Fruit fly (Drosophila melanogaster) whole organism, embryonic: ENCODE measurements around the gene CG7458.

Source experiments
- Blimp-1 ChIP-seq: fragments of 200-800 bp; sonication (Bioruptor generic); optimal IDR thresholded peaks from 3 replicates; lab custom pipeline; 2018; ENCODE audit warnings: missing biosample characterization, missing genetic modification characterization, mild to moderate bottlenecking, moderate library complexity, missing genetic modification reagents
- CG10209 ChIP-seq: fragments of 200-800 bp; sonication (Bioruptor generic); optimal IDR thresholded peaks from 3 replicates; lab custom pipeline; 2017; ENCODE audit warnings: missing biosample characterization, mild to moderate bottlenecking, missing genetic modification characterization, missing genetic modification reagents
- CG11247 ChIP-seq: fragments of 200-800 bp; sonication (Bioruptor generic); IDR thresholded peaks from 2 replicates; pipeline ENCODE4 v1.3.6; 2022; ENCODE audit warnings: missing biosample characterization, missing genetic modification characterization
- CG12071 ChIP-seq: fragments of 200-800 bp; sonication (Bioruptor generic); optimal IDR thresholded peaks from 3 replicates; lab custom pipeline; 2018; ENCODE audit warnings: missing biosample characterization, mild to moderate bottlenecking, missing genetic modification characterization
- CG12155 ChIP-seq: fragments of 200-800 bp; sonication (Bioruptor generic); optimal IDR thresholded peaks from 3 replicates; lab custom pipeline; 2016; ENCODE audit warnings: missing biosample characterization, missing genetic modification characterization
- CG12769 ChIP-seq: fragments of 200-800 bp; sonication (Bioruptor generic); optimal IDR thresholded peaks from 2 replicates; lab custom pipeline; 2019; ENCODE audit warnings: missing biosample characterization, mild to moderate bottlenecking, missing genetic modification characterization, moderate library complexity
- CG12942 ChIP-seq: fragments of 200-800 bp; sonication (Bioruptor generic); optimal IDR thresholded peaks from 3 replicates; lab custom pipeline; 2016; ENCODE audit warnings: missing biosample characterization, missing genetic modification characterization
- CG13775 ChIP-seq: fragments of 200-800 bp; sonication (Bioruptor generic); optimal IDR thresholded peaks from 3 replicates; lab custom pipeline; 2017; ENCODE audit warnings: missing biosample characterization, mild to moderate bottlenecking, missing genetic modification characterization
- CG14441 ChIP-seq: fragments of 200-800 bp; sonication (Bioruptor generic); IDR thresholded peaks from 2 replicates; pipeline ENCODE4 v1.3.6; 2022; ENCODE audit warnings: missing biosample characterization, missing genetic modification characterization
- CG15269 ChIP-seq: fragments of 200-800 bp; sonication (Bioruptor generic); optimal IDR thresholded peaks from 2 replicates; lab custom pipeline; 2018; ENCODE audit warnings: missing biosample characterization, mild to moderate bottlenecking, missing genetic modification characterization, moderate library complexity
- CG16815 ChIP-seq: fragments of 200-800 bp; sonication (Bioruptor generic); optimal IDR thresholded peaks from 3 replicates; lab custom pipeline; 2017; ENCODE audit warnings: missing biosample characterization, mild to moderate bottlenecking, missing genetic modification characterization
- CG18619 ChIP-seq: fragments of 200-800 bp; sonication (Bioruptor generic); optimal IDR thresholded peaks from 3 replicates; lab custom pipeline; 2017; ENCODE audit warnings: missing biosample characterization, mild to moderate bottlenecking, missing genetic modification characterization
- CG2120 ChIP-seq: fragments of 200-800 bp; sonication (Bioruptor generic); optimal IDR thresholded peaks from 3 replicates; lab custom pipeline; 2016; ENCODE audit warnings: missing biosample characterization, missing genetic modification characterization
- CG31224 ChIP-seq: fragments of 200-800 bp; sonication (Bioruptor generic); IDR thresholded peaks from 2 replicates; pipeline ENCODE4 v1.3.6; 2022; ENCODE audit warnings: missing biosample characterization, missing genetic modification characterization
- CG31388 ChIP-seq: fragments of 200-800 bp; sonication (Bioruptor generic); optimal IDR thresholded peaks from 2 replicates; lab custom pipeline; 2016; ENCODE audit warnings: missing biosample characterization, missing genetic modification characterization
- CG3838 ChIP-seq: fragments of 200-800 bp; sonication (Bioruptor generic); optimal IDR thresholded peaks from 3 replicates; lab custom pipeline; 2016; ENCODE audit warnings: missing biosample characterization, missing genetic modification characterization
- CG3995 ChIP-seq: fragments of 200-800 bp; sonication (Bioruptor generic); optimal IDR thresholded peaks from 3 replicates; lab custom pipeline; 2016; ENCODE audit warnings: missing biosample characterization, missing genetic modification characterization
- CG6791 ChIP-seq: fragments of 200-800 bp; sonication (Bioruptor generic); IDR thresholded peaks from 3 replicates; pipeline ENCODE4 v1.3.6; 2022; ENCODE audit warnings: missing biosample characterization, missing genetic modification characterization; ENCODE audit not compliant: partially characterized antibody
- CG8765 ChIP-seq: fragments of 200-800 bp; sonication (Bioruptor generic); IDR thresholded peaks from 2 replicates; pipeline ENCODE4 v1.3.6; 2022; ENCODE audit warnings: missing biosample characterization, missing genetic modification characterization
- CG9437 ChIP-seq: fragments of 200-800 bp; sonication (Bioruptor generic); optimal IDR thresholded peaks from 2 replicates; lab custom pipeline; 2018; ENCODE audit warnings: missing biosample characterization, mild to moderate bottlenecking, missing genetic modification characterization
- CG9817 ChIP-seq: fragments of 200-800 bp; sonication (Bioruptor generic); optimal IDR thresholded peaks from 2 replicates; lab custom pipeline; 2018; ENCODE audit warnings: missing biosample characterization, mild to moderate bottlenecking, missing genetic modification characterization, moderate library complexity
- CoRest ChIP-seq: fragments of 200-800 bp; sonication (Bioruptor generic); optimal IDR thresholded peaks from 3 replicates; lab custom pipeline; 2018; ENCODE audit warnings: missing biosample characterization, mild to moderate bottlenecking, missing genetic modification characterization, moderate library complexity
- D19B ChIP-seq: fragments of 200-800 bp; sonication (Bioruptor generic); optimal IDR thresholded peaks from 2 replicates; lab custom pipeline; 2017; ENCODE audit warnings: missing biosample characterization, mild to moderate bottlenecking, missing genetic modification characterization
- Doc2 ChIP-seq: fragments of 200-800 bp; sonication (Bioruptor generic); IDR thresholded peaks from 2 replicates; pipeline ENCODE4 v1.3.6; 2022; ENCODE audit warnings: missing biosample characterization, missing genetic modification characterization
- HHEX ChIP-seq: fragments of 200-800 bp; sonication (Bioruptor generic); optimal IDR thresholded peaks from 3 replicates; lab custom pipeline; 2017; ENCODE audit warnings: missing biosample characterization, mild to moderate bottlenecking, missing genetic modification characterization, missing genetic modification reagents
- MBD-R2 ChIP-seq: fragments of 200-800 bp; sonication (Bioruptor generic); IDR thresholded peaks from 2 replicates; pipeline ENCODE4 v1.3.6; 2022; ENCODE audit warnings: missing biosample characterization, missing genetic modification characterization
- NC2β ChIP-seq: fragments of 200-800 bp; sonication (Bioruptor generic); optimal IDR thresholded peaks from 2 replicates; lab custom pipeline; 2016; ENCODE audit warnings: missing biosample characterization, missing genetic modification characterization
- Nf-YB ChIP-seq: fragments of 200-800 bp; sonication (Bioruptor generic); optimal IDR thresholded peaks from 3 replicates; lab custom pipeline; 2019; ENCODE audit warnings: missing biosample characterization, mild to moderate bottlenecking, missing genetic modification characterization, moderate library complexity
- Nf-YC ChIP-seq: fragments of 200-800 bp; optimal IDR thresholded peaks from 3 replicates; lab custom pipeline; 2019; ENCODE audit warnings: missing biosample characterization, mild to moderate bottlenecking, missing genetic modification characterization, moderate library complexity
- Trl ChIP-seq, 3 experiments: fragments of >200 bp in 2 of 3; fragments of 200-800 bp in 1 of 3; sonication (Bioruptor generic) in 1 of 3; optimal IDR thresholded peaks; 2 replicates in 1 of 3; 3 replicates in 2 of 3; lab custom pipeline; 2016 to 2017; ENCODE audit warnings: missing biosample characterization in 1 of 3, missing genetic modification characterization in 1 of 3
- bcd ChIP-seq: fragments of 200-800 bp; sonication (Bioruptor generic); optimal IDR thresholded peaks from 2 replicates; lab custom pipeline; 2017; ENCODE audit warnings: missing biosample characterization, mild to moderate bottlenecking, missing genetic modification characterization
- bsh ChIP-seq, 2 experiments: fragments of 200-800 bp; sonication (Bioruptor generic); optimal IDR thresholded peaks; 2 replicates each; lab custom pipeline; 2017 to 2018; ENCODE audit warnings: mild to moderate bottlenecking in 2 of 2, missing biosample characterization in 2 of 2, missing genetic modification characterization in 2 of 2, moderate library complexity in 1 of 2
- chif ChIP-seq, 2 experiments: fragments of 200-800 bp; sonication (Bioruptor generic); optimal IDR thresholded peaks; 3 replicates each; lab custom pipeline; 2016; ENCODE audit warnings: missing biosample characterization in 2 of 2, missing genetic modification characterization in 2 of 2
- cwo ChIP-seq: fragments of 200-800 bp; sonication (Bioruptor generic); optimal IDR thresholded peaks from 3 replicates; lab custom pipeline; 2017; ENCODE audit warnings: missing biosample characterization, missing genetic modification characterization, mild to moderate bottlenecking, moderate library complexity, missing genetic modification reagents
- emc ChIP-seq: fragments of 200-800 bp; sonication (Bioruptor generic); optimal IDR thresholded peaks from 2 replicates; lab custom pipeline; 2016; ENCODE audit warnings: missing biosample characterization, missing genetic modification characterization
- gcm ChIP-seq: fragments of 200-800 bp; sonication (Bioruptor generic); optimal IDR thresholded peaks from 2 replicates; lab custom pipeline; 2019; ENCODE audit warnings: missing biosample characterization, mild to moderate bottlenecking, missing genetic modification characterization, moderate library complexity
- gem ChIP-seq: fragments of 200-800 bp; sonication (Bioruptor generic); optimal IDR thresholded peaks from 2 replicates; lab custom pipeline; 2019; ENCODE audit warnings: missing biosample characterization, mild to moderate bottlenecking, missing genetic modification characterization, moderate library complexity
- grau ChIP-seq: fragments of 200-800 bp; optimal IDR thresholded peaks from 3 replicates; lab custom pipeline; 2019; ENCODE audit warnings: missing biosample characterization, mild to moderate bottlenecking, missing genetic modification characterization, moderate library complexity
- lilli ChIP-seq: fragments of 200-800 bp; sonication (Bioruptor generic); optimal IDR thresholded peaks from 3 replicates; lab custom pipeline; 2016; ENCODE audit warnings: missing biosample characterization, missing genetic modification characterization
- mam ChIP-seq: fragments of 200-800 bp; sonication (Bioruptor generic); optimal IDR thresholded peaks from 3 replicates; lab custom pipeline; 2016; ENCODE audit warnings: missing biosample characterization, missing genetic modification characterization
- onecut ChIP-seq: fragments of 200-800 bp; sonication (Bioruptor generic); IDR thresholded peaks from 2 replicates; pipeline ENCODE4 v1.3.6; 2022; ENCODE audit warnings: missing biosample characterization, missing genetic modification characterization
- repo ChIP-seq: fragments of 200-800 bp; sonication (Bioruptor generic); optimal IDR thresholded peaks from 2 replicates; lab custom pipeline; 2016; ENCODE audit warnings: missing biosample characterization, missing genetic modification characterization
- sqz ChIP-seq: fragments of 200-800 bp; sonication (Bioruptor generic); optimal IDR thresholded peaks from 3 replicates; lab custom pipeline; 2018; ENCODE audit warnings: missing biosample characterization, mild to moderate bottlenecking, missing genetic modification characterization
- sug ChIP-seq: fragments of 200-800 bp; optimal IDR thresholded peaks from 2 replicates; lab custom pipeline; 2019; ENCODE audit warnings: missing biosample characterization, mild to moderate bottlenecking, missing genetic modification characterization, moderate library complexity
- tgo ChIP-seq: fragments of 200-800 bp; sonication (Bioruptor generic); IDR thresholded peaks from 3 replicates; pipeline ENCODE4 v1.3.6; 2022; ENCODE audit warnings: missing biosample characterization, missing genetic modification characterization
- vvl ChIP-seq: fragments of 200-800 bp; sonication (Bioruptor generic); IDR thresholded peaks from 2 replicates; pipeline ENCODE4 v1.3.6; 2022; ENCODE audit warnings: missing biosample characterization, missing genetic modification characterization
- wor ChIP-seq: fragments of 200-800 bp; sonication (Bioruptor generic); IDR thresholded peaks from 2 replicates; pipeline ENCODE4 v1.3.6; 2022; ENCODE audit warnings: missing biosample characterization, missing genetic modification characterization

Gene CG7458

dm6 chr3L:21954474-21955321 is at the start of gene CG7458 (continued):
- TF ChIP-seq mam (GFP tag; lab: Kevin White, UChicago) (peak; percentile 40), Trl (optimal IDR thresholded peaks at IDR 0.05; lab: Kevin White, UChicago) (peak; percentile 60 to 72), Trl (GFP tag; optimal IDR thresholded peaks at IDR 0.05; lab: Kevin White, UChicago) (peak; percentile 22), CG11247 (GFP tag; lab: Robert Waterston, UW) (no peak), repo (GFP tag; lab: Kevin White, UChicago) (no peak), bcd (peak; percentile 59), CG3995 (GFP tag; lab: Kevin White, UChicago) (no peak), CG31224 (peak; percentile 50; the same call in 1 of the 2 replicates), CG3838 (GFP tag; lab: Kevin White, UChicago) (no peak), chif (GFP tag; optimal IDR thresholded peaks at IDR 0.05; lab: Kevin White, UChicago) (peak; percentile 31 to 49), grau (peak; percentile 63), tgo (GFP tag; lab: Robert Waterston, UW) (peak; percentile 40), CG12155 (GFP tag; lab: Kevin White, UChicago) (peak; percentile 29), sug (tag; lab: Kevin White, UChicago) (peak; percentile 68), bsh (GFP tag; optimal IDR thresholded peaks at IDR 0.05; lab: Kevin White, UChicago) (peak in 1 of 2 experiments; percentile 49), gem (peak; percentile 71), lilli (GFP tag; lab: Kevin White, UChicago) (peak; percentile 57), CG31388 (GFP tag; lab: Kevin White, UChicago) (no peak), wor (GFP tag; lab: Robert Waterston, UW) (peak; percentile 12; the same call in 1 of the 2 replicates), CG6791 (GFP tag; lab: Robert Waterston, UW) (peak; percentile 55; the same call in 1 of the 3 replicates), MBD-R2 (GFP tag; lab: Robert Waterston, UW) (no peak), CG9817 (tag; lab: Kevin White, UChicago) (peak; percentile 18), CG14441 (GFP tag; lab: Robert Waterston, UW) (peak; percentile 46; the same call in 1 of the 2 replicates), CG12071 (peak; percentile 8), HHEX (GFP tag; lab: Kevin White, UChicago) (peak; percentile 10), onecut (GFP tag; lab: Robert Waterston, UW) (0 out of 2 replicates have a peak, but pooled peaks have one; percentile 9), vvl (GFP tag; lab: Robert Waterston, UW) (peak; percentile 56; the same call in 1 of the 2 replicates), CG2120 (GFP tag; lab: Kevin White, UChicago) (peak; percentile 75), CG12942 (peak; percentile 33), CG13775 (GFP tag; lab: Kevin White, UChicago) (peak; percentile 38), gcm (GFP tag; lab: Kevin White, UChicago) (no peak), CG16815 (GFP tag; lab: Kevin White, UChicago) (peak; percentile 45), CG8765 (GFP tag; lab: Robert Waterston, UW) (peak; percentile 13; the same call in 1 of the 2 replicates), cwo (peak; percentile 22), Blimp-1 (GFP tag; lab: Kevin White, UChicago) (no peak), Nf-YC (tag; lab: Kevin White, UChicago) (peak; percentile 53), emc (peak; percentile 34), Nf-YB (GFP tag; lab: Kevin White, UChicago) (peak; percentile 19), Doc2 (GFP tag; lab: Robert Waterston, UW) (no peak), CG15269 (peak; percentile 44), CG9437 (GFP tag; lab: Kevin White, UChicago) (peak; percentile 60), D19B (peak; percentile 92), CG18619 (peak; percentile 49), CG10209 (GFP tag; lab: Kevin White, UChicago) (peak; percentile 71), CG12769 (peak; percentile 84), CoRest (tag; lab: Kevin White, UChicago) (peak; percentile 72), sqz (GFP tag; lab: Kevin White, UChicago) (peak; percentile 0), NC2β (GFP tag; lab: Kevin White, UChicago) (no peak)
